Worm (Caenorhabditis elegans): ENCODE data around the gene M163.10.

DNA sequence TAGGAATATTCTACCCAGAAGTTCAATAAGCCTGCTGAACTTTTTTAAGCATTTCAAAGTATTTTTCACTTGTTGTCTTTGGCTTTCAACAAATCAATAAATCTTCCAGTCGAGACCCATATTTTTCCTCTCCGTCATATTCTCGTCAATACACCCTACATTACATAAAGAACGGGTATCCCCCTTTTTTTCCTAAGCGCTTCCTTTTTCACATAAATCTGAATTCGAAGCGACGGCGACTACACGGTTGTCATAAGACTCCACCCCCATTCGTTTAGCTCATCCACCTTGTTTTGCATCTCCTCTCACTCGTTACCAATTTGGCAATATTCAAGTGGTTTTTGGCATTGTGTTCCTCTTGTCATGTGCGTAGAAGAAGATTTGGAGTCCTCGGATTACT is 1.5 kb upstream of the M163.10 start, which contains the start of gene M163.9:
- TF ChIP-seq madf-2 (tag; optimal IDR thresholded peaks at IDR 0.05) = no peak
- TF ChIP-seq lin-11 (tag; optimal IDR thresholded peaks at IDR 0.05) = no peak
- TF ChIP-seq ceh-9 (tag; optimal IDR thresholded peaks at IDR 0.05) = no peak
